Fruit fly (Drosophila melanogaster) whole organism, larva: ENCODE results near the gene Mical.

Experiments used
- noc ChIP-seq: fragments of 200-800 bp; sonication (Bioruptor generic); optimal IDR thresholded peaks from 3 replicates; lab custom pipeline; 2019; ENCODE audit warnings: missing biosample characterization, mild to moderate bottlenecking, missing genetic modification characterization, moderate library complexity

The Mical gene

DNA sequence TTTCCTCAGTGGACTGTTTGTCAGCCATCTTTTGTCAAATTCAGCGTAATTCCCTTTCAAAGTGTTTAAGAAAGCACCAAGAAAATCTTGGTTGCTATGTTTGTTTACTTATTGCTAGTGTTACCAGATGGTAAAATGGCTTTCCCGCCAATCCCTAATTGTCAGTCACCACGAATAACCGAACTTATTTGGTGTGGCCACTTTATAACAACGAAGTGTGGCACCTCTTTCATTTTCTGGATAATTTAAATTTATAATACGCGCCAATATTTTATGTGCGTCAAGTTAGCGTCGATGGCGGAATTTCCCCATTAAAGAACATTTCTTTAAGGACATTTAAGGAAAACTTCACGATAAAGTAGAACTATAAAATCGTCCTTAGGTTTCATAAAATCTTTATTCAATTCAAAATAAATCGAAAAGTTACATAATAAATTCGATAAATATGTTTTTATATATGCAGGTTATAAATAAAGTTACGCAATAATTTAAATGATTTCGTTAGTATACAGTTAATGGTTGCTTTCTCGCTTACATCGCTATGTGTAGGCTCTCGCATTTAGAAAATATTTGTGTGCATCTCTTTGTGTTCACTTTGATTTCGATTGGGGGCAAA lies 41.4 kb downstream of the Mical start, which contains the start of gene CG5359:
TSS of gene CG5359 (minus strand) at position 103 of the 616 bp plus-strand sequence.
- TF ChIP-seq noc (tag; lab: Kevin White, UChicago): no peak

DNA sequence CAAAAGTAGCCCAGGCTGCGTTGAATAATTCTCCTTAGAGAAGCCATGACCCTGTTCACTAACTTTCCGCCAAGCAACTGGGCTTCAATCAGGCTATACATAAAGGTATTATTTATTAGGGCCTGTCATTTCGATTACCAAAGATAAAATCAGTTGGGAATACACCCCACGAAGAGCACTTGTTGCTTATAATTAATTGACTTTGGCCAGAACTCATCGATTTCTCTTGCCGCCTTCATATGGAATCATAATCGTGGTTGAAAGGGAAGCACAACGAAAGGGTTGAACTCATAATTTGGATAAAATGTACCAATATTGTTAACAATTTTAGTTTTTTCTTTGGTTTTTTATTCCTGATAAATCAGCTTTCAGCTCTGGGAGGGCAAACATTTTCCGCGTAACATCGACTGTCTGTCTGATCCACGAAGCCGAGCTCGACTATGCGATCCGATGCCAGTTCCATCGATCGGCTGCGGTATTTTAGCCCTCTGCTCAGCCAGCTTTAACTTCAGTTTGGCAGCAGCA lies 45.9 kb downstream of the Mical start, which contains the start of the genes Gr85a and Spn85F:
TSS of gene Gr85a (minus strand) at position 101 of the 525 bp plus-strand sequence.
TSS of gene Spn85F (plus strand) at position 475 of the 525 bp plus-strand sequence.
- TF ChIP-seq noc (tag; lab: Kevin White, UChicago): no peak

DNA sequence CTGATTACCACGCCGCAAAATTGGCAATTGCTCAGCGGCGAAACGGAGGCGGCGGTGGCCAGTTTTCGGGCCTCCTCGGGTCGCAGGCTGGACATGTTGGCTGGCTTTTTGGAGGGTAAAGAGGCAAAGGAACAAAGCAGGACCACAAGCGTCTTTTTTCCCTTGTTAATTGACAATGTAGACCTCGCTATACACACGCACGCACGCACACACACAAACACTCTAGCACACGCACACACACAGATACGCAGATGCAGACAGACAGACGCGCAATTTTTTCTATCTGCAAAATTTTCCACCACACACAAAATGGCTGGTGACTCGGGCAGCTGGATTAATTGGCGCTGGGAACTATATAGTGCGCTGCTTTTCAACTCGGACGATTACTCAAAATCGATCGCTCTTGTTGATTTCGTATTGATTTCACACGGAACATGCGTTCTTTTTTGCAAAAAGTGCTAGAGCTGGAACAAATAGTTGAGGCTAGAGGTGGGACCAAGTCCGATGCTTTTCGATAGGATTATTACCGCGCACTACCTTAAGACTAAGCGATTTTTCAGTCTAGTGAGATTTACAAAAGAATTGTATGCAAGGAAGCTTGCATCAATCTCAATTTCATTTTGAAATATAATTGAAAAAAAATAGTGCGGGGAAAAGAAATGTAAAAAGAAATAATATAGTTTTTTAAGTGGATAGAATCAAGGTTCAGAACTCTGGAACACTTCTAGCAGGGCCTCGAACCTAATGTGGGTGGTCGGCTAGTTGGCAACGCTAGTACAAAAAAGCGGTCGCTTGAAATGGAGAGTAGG lies 56.9 kb downstream of the Mical start, which contains the start of gene Art4:
TSS of gene Art4 (minus strand) at position 476 of the 809 bp plus-strand sequence.
- no peak for TF ChIP-seq noc (tag; lab: Kevin White, UChicago)

DNA sequence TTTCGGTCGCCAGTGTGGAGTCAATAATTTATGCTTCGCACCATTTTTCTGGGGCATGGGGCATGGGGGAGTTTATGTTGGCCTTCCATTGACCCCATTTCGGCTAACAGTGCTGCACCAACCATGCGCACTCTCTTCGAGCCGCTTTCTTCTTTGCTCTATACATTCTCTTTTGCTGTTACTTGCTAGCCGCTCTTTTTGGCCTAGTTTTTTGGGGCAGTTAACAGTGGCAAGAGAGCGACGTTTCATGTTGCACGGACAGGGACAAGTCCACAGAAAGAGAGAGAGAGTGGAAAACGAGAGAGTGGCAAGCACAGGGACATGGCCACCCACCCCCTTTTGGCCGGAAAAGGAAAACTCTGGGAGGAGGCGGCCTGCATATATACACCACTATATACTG lies 63.7 kb downstream of the Mical start:
- TF ChIP-seq noc (tag; lab: Kevin White, UChicago): no peak

DNA sequence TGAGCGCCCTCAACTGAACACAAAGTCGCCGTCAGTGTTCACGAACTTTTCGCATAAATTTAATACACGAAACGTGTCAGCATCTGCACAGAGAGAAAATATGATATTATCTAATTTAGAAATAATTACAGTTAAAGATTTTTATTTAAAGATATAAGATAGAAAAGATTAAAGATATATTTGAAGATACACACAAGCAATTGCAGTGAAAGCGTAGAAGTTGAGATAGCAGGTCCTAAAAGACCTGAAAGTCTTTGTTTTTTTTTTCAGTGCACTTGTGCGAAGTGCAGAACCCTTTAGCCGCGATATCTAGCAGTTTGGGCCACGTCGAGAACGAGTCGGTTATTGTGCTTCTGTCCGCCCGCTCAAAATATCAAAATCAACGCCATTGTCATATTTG lies 65.2 kb downstream of the Mical start:
- TF ChIP-seq noc (tag; lab: Kevin White, UChicago): no peak

DNA sequence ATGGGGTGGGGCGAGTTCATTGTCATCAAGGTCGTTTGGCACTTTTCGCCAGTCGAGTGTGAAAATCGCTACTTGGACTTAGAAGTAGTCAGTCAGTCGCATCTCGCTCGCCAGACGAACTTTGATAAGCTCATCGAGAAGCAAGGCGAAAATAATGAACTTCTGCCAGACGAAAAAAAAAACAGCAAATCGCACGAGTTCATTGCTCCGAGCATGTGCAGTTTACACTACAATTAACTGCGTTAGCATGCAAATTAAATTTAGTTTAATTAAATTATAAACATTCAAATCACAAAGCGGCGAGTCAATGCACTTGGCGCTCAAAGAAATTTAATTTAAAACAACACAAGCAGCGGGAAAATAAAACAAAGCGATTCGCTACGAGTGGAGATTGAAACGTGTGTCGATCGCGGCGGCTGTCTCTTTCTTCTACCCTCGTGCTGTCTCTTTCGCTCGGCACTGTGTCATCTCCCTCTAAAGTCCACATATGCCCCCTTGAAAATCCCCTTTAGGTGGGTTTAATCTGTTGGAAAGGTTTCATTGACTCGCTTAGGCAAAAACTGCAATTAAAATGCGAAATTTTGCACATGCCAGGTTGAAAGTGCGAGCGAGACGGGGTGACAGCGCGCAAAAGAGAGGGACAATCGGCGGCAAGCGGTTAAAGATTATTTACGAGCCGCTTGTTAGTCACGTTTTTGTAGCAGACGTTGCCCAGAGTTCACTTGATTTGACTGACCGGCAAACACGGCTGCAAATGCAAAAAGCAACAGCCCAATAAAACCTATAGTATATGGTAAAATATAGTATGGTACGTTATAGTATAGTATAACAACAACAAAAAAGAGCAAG lies 73.6 kb downstream of the Mical start:
- TF ChIP-seq noc (tag; lab: Kevin White, UChicago): no peak

DNA sequence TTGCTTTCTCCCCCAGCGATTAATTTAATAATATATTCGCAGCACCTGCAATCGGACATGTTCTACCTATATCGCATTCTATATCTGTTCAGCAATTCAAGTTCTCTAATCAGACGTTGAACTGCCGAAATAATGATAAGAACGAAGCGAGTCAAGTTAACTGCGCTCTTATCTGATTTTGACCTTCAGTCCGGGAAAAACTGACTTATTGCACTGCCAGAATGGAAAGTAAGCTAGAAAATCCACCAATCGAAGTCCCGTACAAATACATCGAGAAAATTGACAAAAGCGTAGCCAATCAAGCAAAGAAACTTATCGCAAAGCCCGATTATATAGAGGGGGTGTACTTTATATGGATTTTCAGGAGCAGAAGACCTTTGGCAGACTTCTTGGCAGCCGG lies 74.5 kb downstream of the Mical start:
- TF ChIP-seq noc (tag; lab: Kevin White, UChicago): no peak

DNA sequence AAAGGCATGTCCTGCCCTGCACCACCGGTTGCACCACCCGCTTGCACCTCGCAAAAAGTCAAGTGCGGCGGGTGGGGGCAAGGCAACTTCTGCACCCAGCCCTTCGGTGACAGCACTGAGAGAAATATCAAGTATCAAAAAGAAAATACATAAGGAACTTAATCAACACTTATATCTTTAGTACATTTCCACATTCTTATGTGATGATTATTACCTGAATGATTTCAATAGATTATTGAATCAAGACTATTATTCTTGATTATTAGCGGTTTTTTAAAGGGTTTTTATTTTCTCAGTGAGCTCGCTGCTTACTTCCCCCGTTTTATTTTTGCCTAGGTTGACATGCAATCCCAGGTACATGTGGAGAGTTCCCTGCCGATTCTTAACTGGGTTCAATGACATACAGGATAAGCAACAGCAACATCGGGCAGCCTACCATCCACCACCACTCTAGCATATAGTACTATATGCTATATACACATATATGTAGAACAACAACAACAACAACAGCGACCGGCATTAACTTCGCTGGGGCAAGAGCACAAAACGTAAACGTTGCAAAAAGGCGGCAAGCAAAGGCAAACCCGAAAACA lies 76.5 kb downstream of the Mical start:
- TF ChIP-seq noc (tag; lab: Kevin White, UChicago): no peak

DNA sequence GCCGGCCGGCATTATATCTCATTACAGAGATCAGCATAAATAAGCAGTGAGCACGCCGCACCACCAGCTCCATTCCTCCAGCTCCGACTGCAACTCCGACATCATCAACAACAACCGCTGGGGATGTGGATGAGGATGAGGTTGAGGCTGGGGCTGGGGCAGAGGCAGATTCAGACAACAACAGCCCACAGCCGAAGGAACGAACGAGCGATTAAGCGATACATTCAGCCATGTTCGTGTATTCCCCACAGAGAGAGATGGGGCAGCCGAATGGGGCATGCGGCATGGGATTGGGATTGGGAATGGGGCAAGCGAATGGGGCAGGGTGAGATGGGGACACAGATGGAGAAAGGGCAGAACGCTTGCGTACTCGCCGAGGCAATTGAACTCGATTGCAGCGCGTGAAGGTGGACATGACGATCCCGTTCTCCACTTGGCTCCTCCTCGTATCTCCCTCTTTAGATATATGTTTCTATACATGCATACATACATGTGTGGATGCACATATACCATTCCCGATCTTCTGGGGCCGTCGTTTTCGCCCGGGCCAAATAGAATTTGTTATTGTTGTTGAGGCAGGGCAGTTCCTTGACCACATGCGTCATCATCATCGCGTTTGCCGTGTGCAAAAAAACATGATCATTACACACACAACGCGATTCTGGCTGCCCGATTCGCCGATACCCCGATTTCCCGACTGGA lies 77.9 kb downstream of the Mical start:
- no peak for TF ChIP-seq noc (tag; lab: Kevin White, UChicago)

DNA sequence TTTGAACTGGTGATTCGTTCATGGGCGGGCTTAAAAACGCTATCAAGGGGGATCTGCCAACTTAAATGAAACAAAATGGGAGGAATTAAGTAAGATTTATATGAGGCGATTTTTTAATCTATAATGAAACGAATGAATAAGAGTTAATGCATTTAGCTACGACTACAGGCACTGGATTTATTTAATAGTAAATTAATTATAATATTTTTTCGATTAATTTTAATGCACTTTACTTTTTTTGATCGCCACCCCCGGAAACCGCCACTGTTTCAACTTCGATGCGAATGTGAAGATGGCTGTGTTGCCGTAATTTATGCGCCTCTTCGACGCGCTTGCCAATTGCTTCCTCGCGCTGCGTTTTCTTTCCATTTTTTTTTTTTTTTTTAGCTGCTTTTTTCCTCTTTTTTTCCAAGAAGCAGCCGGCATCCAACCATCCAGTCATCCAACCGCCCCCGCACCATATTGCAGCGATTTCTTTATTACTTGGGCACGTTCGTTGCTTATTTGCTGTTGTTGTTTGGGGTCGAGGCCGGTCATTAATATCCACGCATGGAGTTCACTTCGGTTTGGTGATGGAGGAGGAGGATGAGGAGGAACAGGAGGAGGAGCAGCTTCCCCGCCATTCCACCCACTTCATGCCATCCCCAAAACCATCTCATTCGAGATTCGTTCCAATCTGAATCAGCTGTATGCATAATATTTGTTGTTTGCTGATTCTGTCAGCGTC lies 79.4 kb downstream of the Mical start:
- TF ChIP-seq noc (tag; lab: Kevin White, UChicago): no peak

DNA sequence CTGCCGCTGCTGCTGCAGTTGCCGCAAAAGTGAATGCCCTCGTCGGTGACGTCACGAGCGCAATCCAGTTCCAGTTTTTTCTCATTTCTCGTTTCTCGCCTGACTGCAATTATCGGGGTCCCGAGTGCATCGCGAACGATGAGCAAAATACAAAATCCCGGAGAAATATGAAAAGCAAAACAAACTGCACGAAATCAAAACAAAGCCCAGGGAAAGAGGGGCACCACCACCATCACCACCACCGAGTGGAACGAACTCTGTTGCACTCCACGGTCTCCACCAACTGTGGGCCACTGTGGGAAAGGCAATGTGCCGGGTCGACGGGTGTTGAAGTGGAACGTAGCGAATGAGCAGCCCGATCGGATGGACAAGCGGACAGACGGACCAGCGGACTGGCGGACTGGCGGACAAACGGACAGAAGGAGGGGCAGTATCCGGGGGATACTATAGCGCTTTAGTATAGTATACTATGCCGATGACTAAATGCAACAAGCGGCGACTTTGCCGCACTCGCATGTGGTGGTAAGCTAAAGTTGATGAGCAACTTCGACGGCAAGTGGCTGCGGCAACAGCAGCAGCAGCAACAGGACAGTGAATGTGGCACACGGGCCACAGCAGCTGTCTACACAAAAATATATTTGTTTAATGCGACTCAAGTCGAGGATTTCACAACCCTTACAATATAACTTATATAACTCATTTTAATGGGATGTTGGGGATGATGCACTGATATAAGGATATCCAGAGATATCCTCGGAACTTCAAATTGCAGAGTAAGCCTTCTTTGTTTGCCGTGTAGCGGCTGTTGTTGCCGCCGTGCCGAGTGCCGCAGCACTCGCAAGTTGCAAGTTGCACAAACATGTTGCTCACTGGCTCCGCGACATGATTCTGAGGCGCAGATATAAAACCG lies 81.3 kb downstream of the Mical start:
- no peak for TF ChIP-seq noc (tag; lab: Kevin White, UChicago)

DNA sequence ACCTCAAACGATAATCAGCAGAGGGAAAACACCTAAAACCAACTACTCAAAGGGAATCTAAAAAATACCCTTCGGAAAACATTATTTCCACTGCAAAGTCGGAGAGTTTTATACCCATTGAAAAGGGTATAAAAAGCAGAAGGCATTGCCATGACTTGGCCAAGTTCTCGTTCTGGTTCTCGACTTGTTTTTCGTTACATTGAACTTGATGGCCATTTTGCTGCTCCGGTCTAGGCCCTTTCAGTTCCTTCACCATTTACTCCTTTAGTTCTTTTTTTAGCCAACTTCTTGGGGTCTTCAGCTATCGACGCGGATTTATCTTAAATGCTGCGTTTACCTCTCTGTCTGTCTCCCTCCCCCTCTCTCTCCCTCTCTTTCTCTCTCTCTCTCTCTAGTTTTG lies 82.8 kb downstream of the Mical start:
- TF ChIP-seq noc (tag; lab: Kevin White, UChicago): no peak

DNA sequence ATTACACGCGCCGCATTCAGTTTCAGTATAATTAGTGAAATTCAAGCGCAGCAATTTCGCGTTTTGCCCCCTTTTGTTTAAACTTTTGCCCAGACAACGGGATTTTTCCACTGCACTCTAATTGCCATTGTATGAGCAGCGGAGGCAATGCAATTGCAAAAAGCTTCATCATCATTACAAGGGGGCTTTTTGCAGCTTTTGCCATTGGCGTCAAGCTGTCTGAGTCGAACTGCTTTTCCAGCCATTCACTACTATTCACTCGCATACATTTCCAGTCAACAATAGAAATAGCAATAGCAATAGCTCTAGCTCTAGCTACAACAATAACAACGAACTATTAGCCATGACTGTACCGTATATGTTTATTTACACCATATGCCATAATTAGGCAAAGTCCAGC lies 85.5 kb downstream of the Mical start:
- TF ChIP-seq noc (tag; lab: Kevin White, UChicago): no peak
